Fruit fly (Drosophila melanogaster): Measurements from ENCODE around the gene CG6013.

Gene CG6013

dm6 chr3R:19073002-19073401, 41.7 kb downstream of the CG6013 start (continued):
- peak; percentile 70 for TF ChIP-seq dmrt11E (tag; optimal IDR thresholded peaks at IDR 0.05)
- no peak for TF ChIP-seq sug (tag; optimal IDR thresholded peaks at IDR 0.05)
- no peak for TF ChIP-seq z (GFP tag; IDR thresholded peaks at IDR 0.05)
- no peak for TF ChIP-seq Taf1 (GFP tag; IDR thresholded peaks at IDR 0.05)
- TF ChIP-seq repo (GFP tag; optimal IDR thresholded peaks at IDR 0.05), result no peak
- TF ChIP-seq CG15011 (GFP tag; optimal IDR thresholded peaks at IDR 0.05), result peak; percentile 3
- peak; percentile 74 for TF ChIP-seq CG7839 (tag; optimal IDR thresholded peaks at IDR 0.05)
- TF ChIP-seq CG18011 (GFP tag; optimal IDR thresholded peaks at IDR 0.05), result no peak
- TF ChIP-seq Deaf1 (tag; optimal IDR thresholded peaks at IDR 0.05), result no peak
- peak; percentile 50 for TF ChIP-seq CG18476 (GFP tag; optimal IDR thresholded peaks at IDR 0.05)
- no peak for TF ChIP-seq ash1 (GFP tag; optimal IDR thresholded peaks at IDR 0.05)
- no peak for TF ChIP-seq CG5953 (GFP tag; IDR thresholded peaks at IDR 0.05)
- TF ChIP-seq tll (GFP tag; optimal IDR thresholded peaks at IDR 0.05), result no peak
- TF ChIP-seq YL-1 (GFP tag; optimal IDR thresholded peaks at IDR 0.05), result no peak
- TF ChIP-seq CHES-1-like (GFP tag; optimal IDR thresholded peaks at IDR 0.05), result no peak
- TF ChIP-seq BtbVII (GFP tag; optimal IDR thresholded peaks at IDR 0.05), result no peak
- TF ChIP-seq CG17359 (tag; optimal IDR thresholded peaks at IDR 0.05), result peak; percentile 67
- TF ChIP-seq ftz-f1 (GFP tag; optimal IDR thresholded peaks at IDR 0.05), result no peak
- TF ChIP-seq CG16813 (GFP tag; IDR thresholded peaks at IDR 0.05; ENCODE audit: partially characterized antibody), result no peak
- no peak for TF ChIP-seq NK7.1 (GFP tag; optimal IDR thresholded peaks at IDR 0.05)
- peak; percentile 15 for TF ChIP-seq Jarid2 (GFP tag; optimal IDR thresholded peaks at IDR 0.05)
- no peak for TF ChIP-seq mld (GFP tag; IDR thresholded peaks at IDR 0.05; ENCODE audit: partially characterized antibody)
- no peak for TF ChIP-seq Ravus (GFP tag; IDR thresholded peaks at IDR 0.05)
- peak; percentile 76 for TF ChIP-seq CG11504 (tag; optimal IDR thresholded peaks at IDR 0.05)
- TF ChIP-seq Bgb (GFP tag; IDR thresholded peaks at IDR 0.05; ENCODE audit: partially characterized antibody), result no peak
- no peak for TF ChIP-seq CG9609 (GFP tag; optimal IDR thresholded peaks at IDR 0.05)
- TF ChIP-seq CG8765 (GFP tag; IDR thresholded peaks at IDR 0.05), result no peak
- no peak for TF ChIP-seq gfzf (GFP tag; optimal IDR thresholded peaks at IDR 0.05)
- TF ChIP-seq E2f1 (GFP tag; IDR thresholded peaks at IDR 0.05), result peak; percentile 48
- TF ChIP-seq CG33557 (GFP tag; optimal IDR thresholded peaks at IDR 0.05), result peak; percentile 13
- TF ChIP-seq Dad (GFP tag; optimal IDR thresholded peaks at IDR 0.05), result no peak
- TF ChIP-seq sens-2 (GFP tag; IDR thresholded peaks at IDR 0.05), result peak; percentile 41; the same call in 1 of the 2 replicates
- TF ChIP-seq CG2678 (tag; optimal IDR thresholded peaks at IDR 0.05), result peak; percentile 69
- peak; percentile 11 for TF ChIP-seq CG8359 (GFP tag; optimal IDR thresholded peaks at IDR 0.05; ENCODE audit: borderline replicate concordance)
- TF ChIP-seq CG6765 (GFP tag; optimal IDR thresholded peaks at IDR 0.05), result no peak
- TF ChIP-seq C15 (GFP tag; IDR thresholded peaks at IDR 0.05), result no peak
- no peak for TF ChIP-seq NFAT (GFP tag; IDR thresholded peaks at IDR 0.05)
- no peak for TF ChIP-seq CrebB (tag; optimal IDR thresholded peaks at IDR 0.05)
- TF ChIP-seq br (optimal IDR thresholded peaks at IDR 0.05), result no peak
- peak; percentile 77 for TF ChIP-seq dmrt99B (tag; optimal IDR thresholded peaks at IDR 0.05)
- TF ChIP-seq CG15514 (GFP tag; optimal IDR thresholded peaks at IDR 0.05), result no peak
- no peak for TF ChIP-seq Vsx1 (GFP tag; optimal IDR thresholded peaks at IDR 0.05)
- peak; percentile 71; the same call in 1 of the 2 replicates for TF ChIP-seq ara (GFP tag; IDR thresholded peaks at IDR 0.05)
- peak; percentile 33 for TF ChIP-seq bab2 (GFP tag; optimal IDR thresholded peaks at IDR 0.05)
- TF ChIP-seq CG10267 (tag; optimal IDR thresholded peaks at IDR 0.05), result peak; percentile 47
- TF ChIP-seq CG9797 (GFP tag; optimal IDR thresholded peaks at IDR 0.05), result no peak
- no peak for TF ChIP-seq pb (GFP tag; optimal IDR thresholded peaks at IDR 0.05)
- no peak for TF ChIP-seq CG6854 (GFP tag; optimal IDR thresholded peaks at IDR 0.05)
- TF ChIP-seq CG15696 (tag; optimal IDR thresholded peaks at IDR 0.05), result peak; percentile 22
- peak; percentile 54 for TF ChIP-seq lmd (GFP tag; IDR thresholded peaks at IDR 0.05)
- no peak for TF ChIP-seq Dfd (GFP tag; optimal IDR thresholded peaks at IDR 0.05)

All from whole organism, embryonic.